Worm (Caenorhabditis elegans) whole organism, late embryonic: ENCODE data around the gene F43E2.6.
"Not testable (repeated sequence)": the region's sequence is repeated elsewhere in the genome, so short reads cannot be mapped to it uniquely, and the experiment has no call there.

ENCODE experiments used
- fkh-10 ChIP-seq: fragments of 150-350 bp; optimal IDR thresholded peaks from 2 replicates; lab custom pipeline; 2014; ENCODE audit warnings: missing biosample characterization, missing genetic modification reagents, missing genetic modification characterization
- fkh-6 ChIP-seq: sonication (generic microtip); optimal IDR thresholded peaks from 2 replicates; lab custom pipeline; 2016; ENCODE audit warnings: missing genetic modification characterization, missing compliant biosample characterization
- gmeb-2 ChIP-seq: sonication (generic microtip); optimal IDR thresholded peaks from 2 replicates; lab custom pipeline; 2016; ENCODE audit warnings: missing genetic modification characterization, inconsistent platforms, missing compliant biosample characterization
- nfya-1 ChIP-seq: sonication (generic microtip); optimal IDR thresholded peaks from 2 replicates; lab custom pipeline; 2017; ENCODE audit warnings: missing genetic modification characterization, mild to moderate bottlenecking, missing compliant biosample characterization, antibody characterized with exemption, moderate library complexity
- nhr-11 ChIP-seq: fragments of 150-350 bp; optimal IDR thresholded peaks from 2 replicates; lab custom pipeline; 2014; ENCODE audit warnings: missing biosample characterization, missing genetic modification characterization
- pax-1 ChIP-seq: fragments of 150-350 bp; optimal IDR thresholded peaks from 2 replicates; lab custom pipeline; 2014; ENCODE audit warnings: missing biosample characterization, missing genetic modification characterization
- sox-2 ChIP-seq: fragments of 200-800 bp; sonication (Bioruptor generic); IDR thresholded peaks from 2 replicates; pipeline ENCODE4 v1.3.6; 2022; ENCODE audit warnings: missing genetic modification reagents, missing genetic modification characterization, missing compliant biosample characterization
- ttx-3 ChIP-seq: sonication (generic microtip); optimal IDR thresholded peaks from 2 replicates; lab custom pipeline; 2016; ENCODE audit warnings: missing genetic modification reagents, missing genetic modification characterization, missing compliant biosample characterization

DNA sequence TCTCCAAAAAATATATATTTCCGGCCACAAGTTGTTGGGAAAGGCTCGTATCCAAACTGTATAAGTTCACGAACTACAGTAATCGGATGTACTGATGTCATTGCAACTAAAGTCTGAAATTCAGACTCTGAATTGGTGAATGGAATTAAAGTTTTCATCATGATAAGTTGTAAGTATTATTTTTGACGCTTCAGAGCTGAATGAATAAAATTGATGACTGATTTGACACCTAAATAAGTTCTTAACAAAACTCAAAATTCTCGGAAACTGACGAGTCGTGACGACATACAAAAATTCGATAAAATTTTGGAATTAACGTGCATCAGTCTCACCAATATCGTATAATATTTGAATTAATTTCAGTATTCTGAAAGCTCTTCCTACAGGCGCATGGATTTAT is 1.5 kb upstream of the F43E2.6 start, which contains the start of gene F43E2.11:
- TF ChIP-seq nhr-11; sox-2; nfya-1 (tag; lab: Kevin White, UChicago); gmeb-2 (tag; lab: Kevin White, UChicago); fkh-10 (GFP tag; lab: Kevin White, UChicago); fkh-6 (tag; lab: Kevin White, UChicago); ttx-3 (tag; lab: Kevin White, UChicago); pax-1 (tag; lab: Kevin White, UChicago): not testable (repeated sequence)
